Fruit fly (Drosophila melanogaster) whole organism, embryonic: ENCODE data around the gene CG43800.

Experiments
- CG12071 ChIP-seq: fragments of 200-800 bp; sonication (Bioruptor generic); optimal IDR thresholded peaks from 3 replicates; lab custom pipeline; 2018; ENCODE audit warnings: missing biosample characterization, mild to moderate bottlenecking, missing genetic modification characterization
- CG30020 ChIP-seq: fragments of 200-800 bp; optimal IDR thresholded peaks from 2 replicates; lab custom pipeline; 2019; ENCODE audit warnings: missing biosample characterization, mild to moderate bottlenecking, missing genetic modification characterization, moderate library complexity
- CG32767 ChIP-seq: fragments of 200-800 bp; sonication (Bioruptor generic); IDR thresholded peaks from 2 replicates; pipeline ENCODE4 v1.3.6; 2022; ENCODE audit warnings: missing biosample characterization, missing genetic modification characterization
- CG3838 ChIP-seq: fragments of 200-800 bp; sonication (Bioruptor generic); optimal IDR thresholded peaks from 3 replicates; lab custom pipeline; 2016; ENCODE audit warnings: missing biosample characterization, missing genetic modification characterization
- CG3995 ChIP-seq: fragments of 200-800 bp; sonication (Bioruptor generic); optimal IDR thresholded peaks from 3 replicates; lab custom pipeline; 2016; ENCODE audit warnings: missing biosample characterization, missing genetic modification characterization
- CG6854 ChIP-seq: fragments of 200-800 bp; sonication (Bioruptor generic); optimal IDR thresholded peaks from 3 replicates; lab custom pipeline; 2017; ENCODE audit warnings: missing biosample characterization, mild to moderate bottlenecking, missing genetic modification characterization
- D ChIP-seq, 2 experiments: fragments of 200-800 bp in 1 of 2; fragments of >200 bp in 1 of 2; sonication (Bioruptor generic) in 1 of 2; optimal IDR thresholded peaks; 2 replicates in 1 of 2; 3 replicates in 1 of 2; lab custom pipeline; 2017; ENCODE audit warnings: mild to moderate bottlenecking in 1 of 2, missing biosample characterization in 1 of 2, missing genetic modification characterization in 1 of 2, missing genetic modification reagents in 1 of 2
- Eip74EF ChIP-seq, 2 experiments: fragments of 200-800 bp in 1 of 2; fragments of >200 bp in 1 of 2; sonication (Bioruptor generic) in 1 of 2; optimal IDR thresholded peaks; 2 replicates each; lab custom pipeline; 2017 to 2019; ENCODE audit warnings: missing biosample characterization in 2 of 2, missing genetic modification characterization in 2 of 2, mild to moderate bottlenecking in 1 of 2, moderate library complexity in 1 of 2
- HLH54F ChIP-seq: fragments of 200-800 bp; sonication (Bioruptor generic); optimal IDR thresholded peaks from 3 replicates; lab custom pipeline; 2016; ENCODE audit warnings: missing biosample characterization, missing genetic modification characterization
- org-1 ChIP-seq: fragments of 200-800 bp; sonication (Bioruptor generic); optimal IDR thresholded peaks from 2 replicates; lab custom pipeline; 2017; ENCODE audit warnings: missing biosample characterization, missing genetic modification characterization
- psq ChIP-seq: fragments of 200-800 bp; sonication (Bioruptor generic); optimal IDR thresholded peaks from 2 replicates; lab custom pipeline; 2017; ENCODE audit warnings: missing biosample characterization, missing genetic modification characterization
- tx ChIP-seq: fragments of 200-800 bp; sonication (Bioruptor generic); optimal IDR thresholded peaks from 2 replicates; lab custom pipeline; 2016; ENCODE audit warnings: missing biosample characterization, missing genetic modification characterization
- unc-4 ChIP-seq: fragments of 200-800 bp; sonication (Bioruptor generic); IDR thresholded peaks from 2 replicates; pipeline ENCODE4 v1.3.6; 2022; ENCODE audit warnings: missing biosample characterization, missing genetic modification characterization; ENCODE audit not compliant: partially characterized antibody

DNA sequence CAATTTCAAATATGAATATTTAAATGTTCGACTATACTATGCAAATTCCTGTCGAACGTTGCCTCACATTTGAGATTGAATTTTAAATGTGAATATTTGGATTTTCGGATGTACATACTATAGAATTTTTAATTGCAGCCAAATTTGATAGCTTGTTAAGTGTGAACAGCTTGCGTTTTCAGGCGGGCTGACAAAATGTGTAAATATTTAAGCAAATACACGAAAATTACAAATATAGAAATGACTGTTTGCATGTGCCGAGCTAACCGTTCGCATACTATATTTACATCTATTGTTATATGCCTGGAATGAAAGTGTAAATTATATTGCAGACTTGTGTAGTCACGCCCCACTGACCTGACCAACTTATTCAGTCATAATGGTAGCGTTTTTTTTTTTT lies 17.0 kb downstream of the CG43800 start:
- no peak for TF ChIP-seq HLH54F
- no peak for TF ChIP-seq CG32767
- no peak for TF ChIP-seq unc-4 (GFP tag; lab: Robert Waterston, UW)
- no peak for TF ChIP-seq psq (GFP tag; lab: Kevin White, UChicago)
- no peak for TF ChIP-seq CG6854 (GFP tag; lab: Kevin White, UChicago)
- TF ChIP-seq CG3995 (GFP tag; lab: Kevin White, UChicago): no peak
- no peak for TF ChIP-seq Eip74EF (GFP tag; optimal IDR thresholded peaks at IDR 0.05; lab: Kevin White, UChicago)
- no peak for TF ChIP-seq CG30020
- peak; percentile 41 for TF ChIP-seq CG12071
- no peak for TF ChIP-seq tx (GFP tag; lab: Kevin White, UChicago)
- no peak for TF ChIP-seq D (optimal IDR thresholded peaks at IDR 0.05; lab: Kevin White, UChicago)
- TF ChIP-seq D (GFP tag; optimal IDR thresholded peaks at IDR 0.05; lab: Kevin White, UChicago): no peak
- TF ChIP-seq CG3838: no peak
- TF ChIP-seq org-1 (GFP tag; lab: Kevin White, UChicago): peak; percentile 28
